Worm (Caenorhabditis elegans) whole organism, late embryonic: Measurements from ENCODE around the gene chil-4.

Source experiments
- ceh-14 ChIP-seq: sonication (generic microtip); optimal IDR thresholded peaks from 2 replicates; lab custom pipeline; 2016; ENCODE audit warnings: missing genotype, missing genetic modification characterization, missing compliant biosample characterization
- ceh-19 ChIP-seq: fragments of 200-800 bp; sonication (Bioruptor generic); optimal IDR thresholded peaks from 2 replicates; lab custom pipeline; 2018; ENCODE audit warnings: mild to moderate bottlenecking, missing genetic modification characterization, missing compliant biosample characterization
- ceh-45 ChIP-seq: fragments of 200-800 bp; sonication (Bioruptor generic); IDR thresholded peaks from 2 replicates; pipeline ENCODE4 v1.3.6; 2022; ENCODE audit warnings: missing genetic modification reagents, missing genetic modification characterization, missing compliant biosample characterization
- dve-1 ChIP-seq: sonication (generic microtip); optimal IDR thresholded peaks from 2 replicates; lab custom pipeline; 2017; ENCODE audit warnings: antibody characterized with exemption, mild to moderate bottlenecking, missing genetic modification characterization, missing compliant biosample characterization
- fax-1 ChIP-seq: sonication (generic microtip); optimal IDR thresholded peaks from 2 replicates; lab custom pipeline; 2016; ENCODE audit warnings: missing genotype, missing genetic modification characterization, missing compliant biosample characterization
- npax-4 ChIP-seq: sonication (generic microtip); optimal IDR thresholded peaks from 2 replicates; lab custom pipeline; 2016; ENCODE audit warnings: missing genetic modification characterization, missing compliant biosample characterization
- odd-2 ChIP-seq: sonication (generic microtip); optimal IDR thresholded peaks from 2 replicates; lab custom pipeline; 2017; ENCODE audit warnings: antibody characterized with exemption, mild to moderate bottlenecking, missing genetic modification characterization, missing compliant biosample characterization
- pha-4 ChIP-seq: fragments of 150-350 bp; optimal IDR thresholded peaks from 2 replicates; lab custom pipeline; 2018; ENCODE audit warnings: missing biosample characterization, missing genetic modification reagents, missing genetic modification characterization

DNA sequence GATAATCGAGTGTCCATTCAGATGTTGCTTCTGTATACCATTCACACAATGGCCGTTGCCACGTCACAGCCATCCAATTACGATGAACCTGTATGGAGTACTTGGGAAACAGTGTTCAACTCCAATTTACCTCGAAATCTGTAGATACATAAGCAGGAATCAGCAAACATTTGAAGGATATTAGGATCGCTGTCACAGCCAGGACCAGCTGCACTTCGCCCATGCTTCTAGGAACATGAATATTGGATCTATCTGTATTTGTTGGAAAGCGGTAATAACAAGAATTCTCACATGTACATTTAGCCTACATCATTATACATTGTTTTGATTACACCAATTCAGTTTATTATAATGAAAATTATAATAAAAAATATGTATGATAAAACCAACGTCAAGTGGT lies 30.7 kb upstream of the chil-4 start, which contains the start of gene algn-8:
- TF ChIP-seq ceh-45 (GFP tag; lab: Robert Waterston, UW) (no peak), pha-4 (tag; lab: Kevin White, UChicago) (no peak), ceh-19 (GFP tag; lab: Kevin White, UChicago) (no peak), fax-1 (no peak), odd-2 (tag; lab: Kevin White, UChicago) (no peak), npax-4 (tag; lab: Kevin White, UChicago) (no peak), dve-1 (tag; lab: Kevin White, UChicago) (no peak), ceh-14 (no peak)
